Worm (Caenorhabditis elegans): ENCODE results near the gene F09E5.12.

DNA sequence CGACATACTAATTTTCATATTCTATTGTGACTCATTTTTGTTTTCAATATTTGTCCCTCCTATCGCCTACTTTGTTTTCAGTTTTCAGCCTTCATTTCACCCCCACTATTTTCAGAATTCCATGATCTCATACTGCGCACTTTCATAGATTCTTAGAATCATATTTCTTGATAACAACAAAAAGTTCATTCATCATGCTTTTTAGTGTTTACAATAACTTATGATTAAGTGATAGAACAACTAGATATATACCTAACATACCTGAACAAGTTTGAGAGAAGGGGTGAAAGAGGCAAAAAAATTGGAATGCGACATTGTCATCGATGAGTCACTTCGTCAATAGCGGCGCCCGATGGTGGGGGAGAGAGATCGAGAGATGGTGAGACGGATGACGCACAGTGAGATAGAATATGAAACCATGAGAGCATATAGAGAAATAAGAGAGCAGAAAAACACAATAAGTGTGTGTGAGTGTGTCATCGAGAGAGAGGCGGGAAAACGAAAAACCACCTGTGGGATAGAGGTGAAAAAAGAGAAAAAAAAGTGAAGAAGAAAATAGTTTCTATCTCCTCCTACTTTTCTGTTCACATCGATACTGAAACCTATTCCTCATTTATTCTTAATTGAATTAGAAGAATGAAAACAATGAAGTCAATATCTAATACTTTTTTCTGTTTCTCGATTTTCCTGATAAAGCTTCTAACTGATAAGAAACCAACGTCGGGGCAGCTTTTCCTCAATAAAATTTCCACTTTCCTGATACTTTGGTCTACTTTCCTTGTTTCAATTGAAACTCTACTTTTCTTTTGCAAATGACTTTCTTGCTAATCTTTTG, 33.7 kb downstream of the F09E5.12 start:
- TF ChIP-seq snpc-4 (tag; optimal IDR thresholded peaks at IDR 0.05) (peak; percentile 59), sea-2 (GFP tag; optimal IDR thresholded peaks at IDR 0.05) (no peak)
